Fruit fly (Drosophila melanogaster): ENCODE measurements around the gene CG6287.

CG6287 gene

DNA sequence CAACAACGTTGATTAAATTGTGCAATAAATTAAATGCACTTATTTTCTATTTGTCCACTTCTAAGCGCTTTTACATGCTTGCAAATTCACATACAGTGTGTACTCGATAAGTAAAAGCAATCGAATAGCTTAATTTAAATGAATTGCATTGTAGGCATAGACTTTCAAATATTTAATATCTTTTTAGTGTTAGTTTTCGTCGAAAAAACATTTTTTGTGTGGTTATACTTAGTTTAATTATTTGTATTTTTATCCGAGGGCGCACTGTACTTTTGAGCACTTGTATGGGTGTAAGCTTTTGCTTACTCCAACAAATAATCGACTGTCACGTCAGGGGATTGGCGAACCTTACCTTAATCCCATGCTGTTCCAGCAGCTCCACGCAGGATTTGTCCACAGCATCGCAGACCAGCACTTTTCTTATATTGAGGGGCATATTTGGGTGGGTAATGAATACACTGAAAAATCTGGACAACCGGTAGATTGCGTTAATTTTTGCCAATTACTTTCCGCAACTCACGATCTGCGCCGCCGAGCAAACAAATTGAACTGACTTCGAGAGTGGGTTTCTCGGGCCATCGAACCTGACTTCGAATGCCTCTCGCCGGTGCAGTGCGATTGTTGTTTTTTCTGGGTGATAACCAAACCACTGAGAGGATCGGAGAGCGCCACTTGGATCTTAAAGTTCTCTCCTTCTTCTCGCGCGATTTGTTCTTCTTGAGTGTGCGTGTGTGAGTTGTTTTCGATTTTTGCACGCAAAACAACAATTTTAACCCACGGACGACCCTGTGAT, at the start of gene CG6287:
Gene CG6287 (minus strand): TSS at position 556 of the 793 bp plus-strand sequence.
- TF ChIP-seq CTCF (optimal IDR thresholded peaks at IDR 0.05) = peak in 1 of 2 experiments; percentile 17
- no peak for TF ChIP-seq CG8478 (optimal IDR thresholded peaks at IDR 0.05)

DNA sequence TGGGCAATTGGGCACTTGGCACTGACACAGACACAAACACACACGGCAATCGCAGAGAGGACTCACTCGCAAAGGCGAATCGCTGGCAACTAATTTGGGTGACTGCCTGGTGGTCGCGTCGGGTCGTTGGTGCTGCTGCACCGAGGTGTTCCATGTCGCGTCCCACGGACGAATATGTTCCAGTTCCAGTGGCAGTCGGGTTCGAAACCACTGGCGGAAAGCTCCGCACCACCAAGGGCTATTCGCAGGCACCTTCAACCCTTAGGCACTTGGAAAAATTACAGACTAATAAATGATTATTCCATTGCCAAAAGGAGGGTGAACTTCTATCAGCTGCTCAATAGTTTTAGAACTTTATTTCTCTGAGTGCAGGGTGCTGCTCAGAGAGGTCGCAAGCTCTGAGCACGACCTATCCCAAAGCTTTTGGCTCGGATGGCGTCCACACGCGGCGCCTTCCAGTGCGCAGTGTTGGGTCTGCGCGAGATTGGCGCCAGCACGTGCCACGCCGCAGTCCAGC, 48.0 kb upstream of the CG6287 start, which contains the start of gene Ca-beta:
Gene Ca-beta (minus strand): TSS at position 51 of the 517 bp plus-strand sequence.
- TF ChIP-seq CG8478 (optimal IDR thresholded peaks at IDR 0.05) = no peak
- TF ChIP-seq CTCF (optimal IDR thresholded peaks at IDR 0.05) = no peak

DNA sequence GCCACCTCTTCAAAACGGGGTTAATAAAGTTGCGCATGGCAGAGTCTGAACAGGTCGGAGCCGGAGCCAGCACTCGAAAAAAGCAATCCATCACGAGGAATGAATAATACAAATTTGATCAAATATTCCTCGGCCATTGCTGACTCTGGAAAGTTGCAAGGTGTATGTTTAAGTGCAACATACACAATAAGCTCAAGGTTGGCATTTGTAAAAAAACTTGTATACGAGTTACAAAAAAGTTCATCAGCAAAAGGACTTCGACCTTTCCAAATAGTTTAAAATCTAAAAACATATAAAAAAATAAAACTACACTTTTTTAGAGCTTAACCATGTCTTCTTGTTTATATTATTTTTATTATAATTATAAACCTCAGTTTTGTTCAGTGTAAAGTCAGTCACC, 45.2 kb upstream of the CG6287 start:
- no peak for TF ChIP-seq CG8478 (optimal IDR thresholded peaks at IDR 0.05)
- no peak for TF ChIP-seq CTCF (optimal IDR thresholded peaks at IDR 0.05)

DNA sequence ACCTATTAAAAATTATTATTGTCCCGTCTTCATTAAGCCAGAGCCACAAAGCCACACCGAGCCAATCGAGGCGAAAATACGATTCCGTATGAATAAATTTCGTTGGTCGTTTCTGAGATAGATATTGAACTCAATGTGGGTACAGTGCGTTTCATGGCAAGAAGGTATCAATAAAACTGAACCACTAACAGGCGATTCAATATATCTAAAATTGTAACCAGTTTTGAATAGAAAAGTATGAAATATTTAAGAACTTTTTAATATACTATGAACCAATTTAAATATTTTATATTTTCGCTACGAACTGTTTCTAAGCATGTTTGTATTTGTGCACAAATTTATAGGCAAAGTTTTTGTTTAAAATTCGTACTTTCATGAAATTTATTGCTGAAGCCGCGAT, 43.5 kb upstream of the CG6287 start:
- no peak for TF ChIP-seq CTCF (optimal IDR thresholded peaks at IDR 0.05)
- no peak for TF ChIP-seq CG8478 (optimal IDR thresholded peaks at IDR 0.05)

DNA sequence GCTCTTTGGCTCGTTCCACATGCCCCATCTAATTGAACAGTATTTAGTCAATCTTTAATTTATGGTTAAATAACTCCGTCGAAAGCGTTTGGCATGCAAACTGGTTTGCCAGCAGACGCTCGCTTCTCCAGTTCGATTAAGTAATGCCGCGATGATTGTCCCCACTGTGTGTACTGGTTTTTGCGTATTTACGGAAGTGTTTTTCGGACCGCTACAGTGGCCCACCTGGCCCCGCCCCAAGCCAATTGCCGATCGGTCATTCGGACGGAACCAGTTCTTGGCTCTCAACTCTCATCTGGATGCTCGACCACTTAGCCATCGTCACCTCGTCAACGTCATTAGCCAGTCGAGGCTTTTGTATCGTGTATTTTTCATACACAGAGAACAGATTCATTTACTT, 41.3 kb upstream of the CG6287 start:
- TF ChIP-seq CG8478 (optimal IDR thresholded peaks at IDR 0.05) = no peak
- TF ChIP-seq CTCF (optimal IDR thresholded peaks at IDR 0.05) = no peak

DNA sequence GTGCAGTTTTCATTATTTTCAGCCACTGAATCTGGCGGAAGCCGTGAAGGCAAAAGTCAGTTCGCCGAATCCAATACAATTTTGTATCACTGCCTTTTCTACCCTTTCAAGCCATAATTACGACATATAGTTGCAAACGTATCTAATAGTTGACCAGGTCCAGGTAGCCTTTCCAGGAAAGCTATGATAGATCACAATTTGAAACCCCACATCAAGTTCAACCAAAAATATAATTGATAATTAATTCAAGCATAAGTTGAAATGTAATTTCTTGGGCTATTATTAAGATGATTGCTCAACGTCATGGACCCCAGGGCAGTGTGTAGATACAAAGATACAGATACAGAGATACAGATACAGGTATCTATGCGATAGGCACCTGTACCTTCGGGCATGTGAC, 40.7 kb upstream of the CG6287 start:
- TF ChIP-seq CTCF (optimal IDR thresholded peaks at IDR 0.05) (no peak), CG8478 (optimal IDR thresholded peaks at IDR 0.05) (no peak)

DNA sequence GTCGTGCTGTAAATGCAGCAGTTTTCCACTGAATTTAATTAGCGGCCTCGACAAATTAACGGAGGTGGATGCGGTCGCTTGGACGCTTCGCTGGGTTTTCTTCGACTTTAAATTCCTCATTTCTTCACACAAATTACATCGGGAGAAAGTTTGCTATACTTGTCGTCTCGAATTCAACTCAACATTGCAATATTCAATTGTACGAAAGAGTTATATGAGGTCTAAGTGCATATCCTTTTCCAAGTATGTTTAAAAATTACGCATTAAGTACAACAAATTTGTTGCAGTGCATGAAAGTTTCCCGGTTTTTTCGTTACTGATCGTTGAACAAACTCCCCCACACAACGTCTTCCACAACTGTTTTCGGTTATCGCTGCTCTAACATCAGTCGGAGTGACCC, 37.2 kb upstream of the CG6287 start:
- TF ChIP-seq CTCF (optimal IDR thresholded peaks at IDR 0.05) (no peak), CG8478 (optimal IDR thresholded peaks at IDR 0.05) (no peak)

DNA sequence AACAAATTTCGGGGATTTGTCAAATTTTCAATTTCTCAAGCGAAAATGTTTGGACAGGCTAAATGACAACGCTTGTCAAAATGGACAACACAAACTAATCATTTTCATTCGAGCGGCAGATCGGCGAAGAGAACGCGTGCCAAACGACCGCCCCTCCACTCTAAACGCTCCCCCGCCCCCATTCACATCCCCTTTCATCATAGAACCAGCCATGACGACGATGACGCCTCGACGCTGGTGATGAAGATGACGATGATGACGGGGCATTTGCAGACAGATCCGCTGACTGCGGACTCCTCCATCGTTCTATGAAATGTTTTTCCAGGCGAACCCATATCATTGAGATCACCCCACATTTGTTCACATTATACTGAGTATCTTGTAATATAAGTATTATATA, 34.6 kb upstream of the CG6287 start:
- TF ChIP-seq CTCF (optimal IDR thresholded peaks at IDR 0.05) = no peak
- no peak for TF ChIP-seq CG8478 (optimal IDR thresholded peaks at IDR 0.05)

DNA sequence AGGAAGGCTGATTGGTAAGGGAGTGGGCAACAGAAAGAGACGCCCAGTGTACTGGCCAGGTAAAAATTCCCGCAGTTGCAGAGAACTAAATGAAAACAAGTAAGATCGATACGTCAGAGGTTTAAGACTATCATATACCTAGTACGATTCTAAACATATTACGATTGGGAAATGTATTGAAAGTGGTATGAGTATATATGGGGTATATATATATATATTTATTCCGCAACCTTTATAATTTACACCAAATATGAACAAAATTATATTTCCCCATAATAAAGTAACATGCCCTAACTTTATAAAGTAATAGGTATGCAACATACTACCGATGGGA, 33.6 kb upstream of the CG6287 start:
- TF ChIP-seq CG8478 (optimal IDR thresholded peaks at IDR 0.05) = no peak
- no peak for TF ChIP-seq CTCF (optimal IDR thresholded peaks at IDR 0.05)

DNA sequence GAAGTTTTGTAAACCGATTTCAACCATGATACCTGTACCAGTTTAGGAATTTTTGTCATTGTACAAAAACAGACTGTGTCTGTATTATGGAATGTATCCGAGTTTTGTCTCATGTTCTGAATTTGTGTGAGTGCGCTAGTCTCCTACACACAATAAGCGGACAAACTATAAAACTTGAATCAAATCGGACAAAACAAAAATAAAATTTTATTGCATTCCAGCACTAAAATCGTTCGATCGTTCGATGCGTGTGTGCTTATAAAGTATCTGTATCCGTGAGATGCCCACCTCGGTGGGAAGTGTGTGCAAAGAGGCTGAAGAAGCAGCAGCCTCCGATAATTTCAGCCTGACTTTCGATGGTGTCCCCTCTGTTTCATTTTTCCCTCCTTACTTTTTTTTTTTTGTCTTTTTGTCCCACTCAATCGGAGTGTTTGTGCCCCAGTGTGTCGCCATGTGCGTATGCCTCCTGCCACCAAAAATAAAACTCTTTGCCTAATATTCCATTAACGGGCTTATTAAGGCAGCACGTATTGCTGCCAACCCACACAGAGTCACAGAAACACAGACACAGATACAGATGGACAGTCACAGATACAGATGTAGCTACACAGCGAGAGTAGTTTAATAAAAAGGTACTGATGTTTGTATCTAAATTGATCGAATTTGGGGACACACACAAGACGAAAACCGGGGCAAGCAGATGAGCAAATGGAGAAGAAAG, 33.0 kb upstream of the CG6287 start:
- TF ChIP-seq CTCF (optimal IDR thresholded peaks at IDR 0.05) (no peak), CG8478 (optimal IDR thresholded peaks at IDR 0.05) (no peak)

DNA sequence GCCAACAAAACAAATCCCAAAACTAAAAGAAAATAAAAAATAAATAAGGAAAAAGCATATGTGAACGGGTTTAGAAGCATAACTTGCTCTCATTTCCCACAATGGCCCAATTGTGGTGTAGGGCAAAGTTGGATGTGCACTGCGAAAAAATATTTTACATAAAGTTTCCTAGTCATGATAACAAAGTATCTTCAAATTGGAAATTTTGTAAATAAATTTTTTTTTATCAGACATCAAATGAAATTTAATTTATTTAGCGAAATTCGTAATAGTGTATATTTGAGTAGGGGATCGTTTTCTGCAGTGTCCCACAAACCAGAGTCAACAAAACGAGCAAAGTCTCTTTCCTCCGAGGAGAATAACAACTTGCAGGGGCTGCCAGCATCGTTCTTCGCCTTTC, 28.6 kb upstream of the CG6287 start:
- TF ChIP-seq CTCF (optimal IDR thresholded peaks at IDR 0.05) (no peak), CG8478 (optimal IDR thresholded peaks at IDR 0.05) (no peak)

DNA sequence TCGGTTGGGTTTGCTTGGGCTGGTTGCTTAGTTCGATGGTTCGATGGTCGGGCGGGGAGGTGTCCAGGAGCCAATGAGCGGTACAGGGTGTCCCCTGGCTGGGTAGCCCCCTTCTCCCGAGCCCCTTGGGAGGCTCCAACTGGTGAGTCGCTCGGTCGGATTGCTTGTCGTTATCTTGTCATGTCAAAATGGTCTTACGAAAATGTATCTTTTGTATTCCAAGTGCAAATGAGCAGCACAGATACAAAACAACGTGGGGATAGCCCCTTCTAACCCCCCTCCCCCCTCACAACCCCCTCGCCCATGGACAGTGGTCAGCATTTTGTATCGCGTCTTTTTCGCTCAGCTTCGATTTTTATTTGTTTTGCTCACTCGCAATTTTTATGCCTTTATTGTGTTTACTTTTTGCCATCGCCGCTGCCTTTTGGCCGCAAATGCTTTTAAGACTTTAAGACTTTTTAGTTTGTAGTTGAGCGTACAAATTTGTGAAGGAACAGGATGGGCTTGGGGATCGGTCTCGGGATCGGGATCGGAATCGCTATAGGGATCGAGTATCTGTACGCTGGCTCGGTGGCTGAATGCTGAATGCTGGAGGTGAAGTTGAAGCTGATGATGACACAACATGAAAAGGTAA, 27.2 kb upstream of the CG6287 start:
- no peak for TF ChIP-seq CTCF (optimal IDR thresholded peaks at IDR 0.05)
- TF ChIP-seq CG8478 (optimal IDR thresholded peaks at IDR 0.05) = no peak

DNA sequence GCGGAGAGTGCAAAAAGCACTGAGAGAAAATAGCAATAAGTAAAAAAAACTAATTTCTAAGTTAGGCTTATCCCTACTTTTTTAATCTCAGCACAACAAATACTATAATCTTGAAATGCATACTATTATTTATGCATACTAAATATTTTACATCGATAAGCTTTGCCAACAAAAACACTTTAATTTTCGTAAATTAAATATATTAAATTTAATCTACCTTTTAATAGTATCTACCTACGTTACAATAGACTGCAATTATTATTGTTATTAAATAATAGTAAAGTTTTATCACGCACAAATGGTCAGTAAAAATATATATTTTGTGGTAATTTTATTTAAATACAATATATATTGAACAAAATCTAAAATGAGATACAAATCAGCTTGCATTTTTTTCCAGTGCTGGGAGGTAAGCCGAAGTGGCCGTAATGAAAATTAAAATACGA, 26.6 kb upstream of the CG6287 start:
- no peak for TF ChIP-seq CG8478 (optimal IDR thresholded peaks at IDR 0.05)
- no peak for TF ChIP-seq CTCF (optimal IDR thresholded peaks at IDR 0.05)

DNA sequence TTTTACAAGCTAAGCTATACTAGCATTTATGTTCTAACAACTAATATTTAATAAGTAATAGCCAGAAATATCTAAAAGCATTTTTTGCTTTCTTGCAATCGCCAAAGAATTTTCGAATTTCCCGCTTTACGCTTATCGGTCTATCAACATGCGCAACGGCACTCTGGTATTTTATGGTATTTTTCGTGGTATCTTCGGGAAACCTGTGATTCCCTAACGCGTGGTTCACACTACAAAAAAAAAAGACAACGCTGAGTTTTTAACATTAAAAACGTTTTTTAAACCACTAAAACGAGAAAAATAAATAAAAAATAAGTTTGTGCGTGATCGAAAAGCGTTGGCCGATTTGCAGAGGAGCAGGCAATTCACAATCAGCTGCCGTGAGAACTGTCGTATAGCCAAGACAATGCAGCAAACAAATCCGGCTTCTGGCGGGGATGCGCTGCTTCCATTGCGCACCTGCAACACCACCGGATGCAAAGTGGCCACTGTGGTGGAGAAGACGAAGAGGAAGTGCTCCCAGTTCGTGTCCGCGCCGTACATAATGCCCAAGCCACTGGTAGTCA, 23.4 kb upstream of the CG6287 start, which contains the start of gene Boh2:
Gene Boh2 (plus strand): TSS at position 207 of the 566 bp plus-strand sequence.
- TF ChIP-seq CG8478 (optimal IDR thresholded peaks at IDR 0.05) (no peak), CTCF (optimal IDR thresholded peaks at IDR 0.05) (peak in 1 of 2 experiments; percentile 8)

DNA sequence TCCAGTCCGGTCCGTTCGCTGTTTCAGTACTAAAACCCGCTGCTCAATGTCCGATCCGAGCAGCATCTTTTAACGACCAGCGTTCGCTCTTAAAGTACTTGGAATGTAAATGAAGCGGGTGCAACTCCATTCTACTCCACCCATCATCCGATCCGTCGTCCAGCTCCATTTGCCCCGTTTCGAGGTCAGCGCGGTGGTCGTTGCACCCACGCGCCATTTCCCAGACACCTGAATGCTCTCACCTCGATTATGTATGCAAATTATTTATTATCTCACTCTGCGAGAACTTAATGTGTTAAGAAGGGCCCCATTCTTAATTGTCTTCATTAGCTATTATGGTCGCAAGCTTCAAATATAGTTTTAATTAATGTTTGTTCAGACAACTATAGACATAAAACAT, 22.8 kb upstream of the CG6287 start:
- TF ChIP-seq CTCF (optimal IDR thresholded peaks at IDR 0.05) (no peak), CG8478 (optimal IDR thresholded peaks at IDR 0.05) (no peak)

Measured in S2 (cell line).